Fruit fly (Drosophila melanogaster) whole organism, prepupa: Measurements from ENCODE around the gene CG3088.

Experiments used
- CG10669 ChIP-seq: fragments of 200-800 bp; sonication (Bioruptor generic); optimal IDR thresholded peaks from 3 replicates; lab custom pipeline; 2018; ENCODE audit warnings: missing biosample characterization, mild to moderate bottlenecking, missing genetic modification characterization, moderate library complexity
- CG4318 ChIP-seq: fragments of 200-800 bp; sonication (Bioruptor generic); optimal IDR thresholded peaks from 3 replicates; lab custom pipeline; 2017; ENCODE audit warnings: missing biosample characterization, mild to moderate bottlenecking, missing genetic modification characterization
- CG6792 ChIP-seq: fragments of 200-800 bp; sonication (Bioruptor generic); optimal IDR thresholded peaks from 3 replicates; lab custom pipeline; 2016; ENCODE audit warnings: missing biosample characterization, missing genetic modification characterization
- CG7368 ChIP-seq: fragments of 200-800 bp; sonication (Bioruptor generic); optimal IDR thresholded peaks from 3 replicates; lab custom pipeline; 2016; ENCODE audit warnings: missing biosample characterization, missing genetic modification characterization
- CG8319 ChIP-seq: fragments of 200-800 bp; sonication (Bioruptor generic); optimal IDR thresholded peaks from 3 replicates; lab custom pipeline; 2016; ENCODE audit warnings: missing biosample characterization, missing genetic modification characterization
- Gug ChIP-seq: fragments of 200-800 bp; sonication (Bioruptor generic); IDR thresholded peaks from 2 replicates; pipeline ENCODE4 v1.3.6; 2022; ENCODE audit warnings: missing biosample characterization, missing genetic modification characterization
- Hr4 ChIP-seq: fragments of 200-800 bp; sonication (Bioruptor generic); optimal IDR thresholded peaks from 3 replicates; lab custom pipeline; 2016; ENCODE audit warnings: missing biosample characterization, missing genetic modification characterization
- Met ChIP-seq: fragments of 200-800 bp; sonication (Bioruptor generic); optimal IDR thresholded peaks from 3 replicates; lab custom pipeline; 2016; ENCODE audit warnings: missing biosample characterization, missing genetic modification characterization
- Sox102F ChIP-seq: fragments of 200-800 bp; sonication (Bioruptor generic); optimal IDR thresholded peaks from 2 replicates; lab custom pipeline; 2016; ENCODE audit warnings: missing biosample characterization, mild to moderate bottlenecking, missing genetic modification characterization
- Sox15 ChIP-seq: fragments of 200-800 bp; sonication (Bioruptor generic); optimal IDR thresholded peaks from 3 replicates; lab custom pipeline; 2016; ENCODE audit warnings: missing biosample characterization, missing genetic modification characterization
- achi ChIP-seq: fragments of 200-800 bp; sonication (Bioruptor generic); optimal IDR thresholded peaks from 3 replicates; lab custom pipeline; 2016; ENCODE audit warnings: missing biosample characterization, missing genetic modification characterization
- acj6 ChIP-seq: fragments of 200-800 bp; sonication (Bioruptor generic); optimal IDR thresholded peaks from 3 replicates; lab custom pipeline; 2016; ENCODE audit warnings: missing biosample characterization, missing genetic modification characterization
- eg ChIP-seq: fragments of 200-800 bp; sonication (Bioruptor generic); IDR thresholded peaks from 3 replicates; pipeline ENCODE4 v1.3.6; 2022; ENCODE audit warnings: missing biosample characterization, missing genetic modification characterization
- esn ChIP-seq: fragments of 200-800 bp; sonication (Bioruptor generic); optimal IDR thresholded peaks from 2 replicates; lab custom pipeline; 2016; ENCODE audit warnings: missing biosample characterization, mild to moderate bottlenecking, missing genetic modification characterization, moderate library complexity
- fd59A ChIP-seq: fragments of 200-800 bp; sonication (Bioruptor generic); optimal IDR thresholded peaks from 2 replicates; lab custom pipeline; 2017; ENCODE audit warnings: missing biosample characterization, mild to moderate bottlenecking, missing genetic modification characterization, missing genetic modification reagents
- net ChIP-seq: fragments of 200-800 bp; sonication (Bioruptor generic); optimal IDR thresholded peaks from 3 replicates; lab custom pipeline; 2016; ENCODE audit warnings: missing biosample characterization, missing genetic modification characterization
- ss ChIP-seq, 2 experiments: fragments of 200-800 bp; sonication (Bioruptor generic); optimal IDR thresholded peaks; 2 replicates in 1 of 2; 3 replicates in 1 of 2; lab custom pipeline; 2017 to 2018; ENCODE audit warnings: mild to moderate bottlenecking in 2 of 2, missing biosample characterization in 2 of 2, missing genetic modification characterization in 2 of 2, moderate library complexity in 1 of 2

CG3088 gene

DNA sequence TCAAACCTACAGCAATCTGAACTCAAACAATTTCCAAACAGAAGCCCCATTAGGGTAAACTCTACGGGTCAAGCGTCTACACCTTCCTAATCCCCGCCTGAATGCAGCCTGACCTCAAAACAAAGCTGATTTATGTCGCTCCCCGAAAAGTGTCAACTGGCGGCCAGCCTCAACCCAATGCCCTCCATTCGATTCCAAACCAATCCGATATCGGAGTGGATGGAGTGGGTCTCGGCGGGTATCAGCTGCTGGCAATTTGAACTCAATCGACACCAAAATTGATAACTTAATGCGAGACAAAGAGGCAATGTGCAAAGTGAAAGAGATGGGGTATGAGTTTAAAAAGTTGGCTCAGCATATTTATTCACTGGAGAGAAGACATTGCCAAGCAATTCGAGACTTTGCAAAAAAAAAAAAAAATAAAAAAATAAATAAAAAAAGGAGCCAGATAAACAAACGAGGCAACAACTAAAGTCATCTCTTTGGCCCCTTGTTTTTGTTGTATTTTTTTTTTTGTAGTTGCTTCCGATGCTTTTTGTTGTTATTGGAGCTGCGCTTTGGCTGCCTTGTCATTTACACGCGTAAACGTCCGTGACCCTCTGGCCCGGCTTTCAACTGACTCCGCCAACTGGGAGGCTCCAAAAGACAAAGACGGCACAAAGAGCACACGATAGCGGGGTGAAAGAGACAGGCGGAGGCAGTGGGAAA is 50.1 kb downstream of the CG3088 start (continued):
- no peak for TF ChIP-seq Sox15 (GFP tag; lab: Kevin White, UChicago)
- peak; percentile 41 for TF ChIP-seq CG7368
- peak; percentile 52 for TF ChIP-seq Sox102F (GFP tag; lab: Kevin White, UChicago)
- no peak for TF ChIP-seq CG4318 (GFP tag; lab: Kevin White, UChicago)
- TF ChIP-seq esn (GFP tag; lab: Kevin White, UChicago), result no peak
- peak; percentile 20 for TF ChIP-seq net (GFP tag; lab: Kevin White, UChicago)
- no peak for TF ChIP-seq acj6 (GFP tag; lab: Kevin White, UChicago)
- no peak for TF ChIP-seq eg (GFP tag; lab: Robert Waterston, UW)
- no peak for TF ChIP-seq Hr4
- TF ChIP-seq achi (GFP tag; lab: Kevin White, UChicago), result peak; percentile 25
- TF ChIP-seq Met (GFP tag; lab: Kevin White, UChicago), result no peak
- peak; percentile 21 for TF ChIP-seq CG6792 (GFP tag; lab: Kevin White, UChicago)
- peak; percentile 35 for TF ChIP-seq CG10669 (GFP tag; lab: Kevin White, UChicago)
- TF ChIP-seq Gug (GFP tag; lab: Robert Waterston, UW), result no peak
- peak; percentile 79 to 82 for TF ChIP-seq ss (GFP tag; optimal IDR thresholded peaks at IDR 0.05; lab: Kevin White, UChicago)
- no peak for TF ChIP-seq CG8319 (GFP tag; lab: Kevin White, UChicago)
- TF ChIP-seq fd59A (GFP tag; lab: Kevin White, UChicago), result no peak
